Fruit fly (Drosophila melanogaster) whole organism, adult: Measurements from ENCODE around the gene CG16820.

Experiments used
- CG11617 ChIP-seq: fragments of 200-800 bp; sonication (Bioruptor generic); optimal IDR thresholded peaks from 2 replicates; lab custom pipeline; 2017; ENCODE audit warnings: mild to moderate bottlenecking, missing biosample characterization, missing genetic modification reagents, missing genetic modification characterization
- CG12768 ChIP-seq: fragments of 200-800 bp; sonication (Bioruptor generic); optimal IDR thresholded peaks from 2 replicates; lab custom pipeline; 2017; ENCODE audit warnings: missing biosample characterization, missing genetic modification characterization, mild to moderate bottlenecking, moderate library complexity, missing genetic modification reagents
- CG14711 ChIP-seq: fragments of 200-800 bp; sonication (Bioruptor generic); optimal IDR thresholded peaks from 2 replicates; lab custom pipeline; 2018; ENCODE audit warnings: missing biosample characterization, mild to moderate bottlenecking, missing genetic modification characterization, moderate library complexity
- CG1620 ChIP-seq: fragments of 200-800 bp; sonication (Bioruptor generic); optimal IDR thresholded peaks from 2 replicates; lab custom pipeline; 2016; ENCODE audit warnings: missing biosample characterization, missing genetic modification characterization
- CG33017 ChIP-seq: fragments of 200-800 bp; sonication (Bioruptor generic); optimal IDR thresholded peaks from 2 replicates; lab custom pipeline; 2018; ENCODE audit warnings: missing biosample characterization, mild to moderate bottlenecking, missing genetic modification characterization, moderate library complexity
- CG5204 ChIP-seq: fragments of 200-800 bp; sonication (Bioruptor generic); optimal IDR thresholded peaks from 2 replicates; lab custom pipeline; 2016; ENCODE audit warnings: missing biosample characterization, missing genetic modification characterization
- CG7045 ChIP-seq: fragments of 200-800 bp; sonication (Bioruptor generic); optimal IDR thresholded peaks from 2 replicates; lab custom pipeline; 2017; ENCODE audit warnings: missing biosample characterization, mild to moderate bottlenecking, missing genetic modification characterization
- CG7101 ChIP-seq: fragments of 200-800 bp; sonication (Bioruptor generic); optimal IDR thresholded peaks from 2 replicates; lab custom pipeline; 2018; ENCODE audit warnings: missing biosample characterization, mild to moderate bottlenecking, missing genetic modification characterization, moderate library complexity
- Clk ChIP-seq: fragments of 200-800 bp; sonication (Bioruptor generic); optimal IDR thresholded peaks from 2 replicates; lab custom pipeline; 2017; ENCODE audit warnings: missing biosample characterization, missing genetic modification characterization
- Crg-1 ChIP-seq: fragments of 200-800 bp; sonication (Bioruptor generic); optimal IDR thresholded peaks from 2 replicates; lab custom pipeline; 2016; ENCODE audit warnings: missing biosample characterization, missing genetic modification characterization
- Hr96 ChIP-seq: fragments of 200-800 bp; sonication (Bioruptor generic); optimal IDR thresholded peaks from 2 replicates; lab custom pipeline; 2016; ENCODE audit warnings: missing biosample characterization, missing genetic modification characterization
- Mnt ChIP-seq: fragments of 200-800 bp; sonication (Bioruptor generic); optimal IDR thresholded peaks from 2 replicates; lab custom pipeline; 2016; ENCODE audit warnings: missing biosample characterization, mild to moderate bottlenecking, missing genetic modification characterization
- bab1 ChIP-seq: fragments of 200-800 bp; sonication (Bioruptor generic); optimal IDR thresholded peaks from 3 replicates; lab custom pipeline; 2019; ENCODE audit warnings: missing biosample characterization, mild to moderate bottlenecking, missing genetic modification characterization, moderate library complexity
- cic ChIP-seq: fragments of 200-800 bp; sonication (Bioruptor generic); optimal IDR thresholded peaks from 2 replicates; lab custom pipeline; 2017; ENCODE audit warnings: missing biosample characterization, mild to moderate bottlenecking, missing genetic modification characterization, moderate library complexity
- cnc ChIP-seq, 2 experiments: fragments of >200 bp; optimal IDR thresholded peaks; 2 replicates each; lab custom pipeline; 2017
- kay ChIP-seq: fragments of 200-800 bp; sonication (Bioruptor generic); peaks from one replicate; lab custom pipeline; 2016; ENCODE audit warnings: missing biosample characterization, missing genetic modification characterization, borderline replicate concordance
- ovo ChIP-seq: fragments of 200-800 bp; sonication (Bioruptor generic); optimal IDR thresholded peaks from 2 replicates; lab custom pipeline; 2016; ENCODE audit warnings: missing biosample characterization, missing genetic modification characterization
- pad ChIP-seq: fragments of 200-800 bp; sonication (Bioruptor generic); optimal IDR thresholded peaks from 3 replicates; lab custom pipeline; 2017; ENCODE audit warnings: missing biosample characterization, missing genetic modification characterization, mild to moderate bottlenecking, moderate library complexity, missing genetic modification reagents
- tj ChIP-seq: fragments of 200-800 bp; sonication (Bioruptor generic); optimal IDR thresholded peaks from 3 replicates; lab custom pipeline; 2017; ENCODE audit warnings: missing biosample characterization, mild to moderate bottlenecking, missing genetic modification characterization, moderate library complexity
- toe ChIP-seq: fragments of 200-800 bp; sonication (Bioruptor generic); optimal IDR thresholded peaks from 2 replicates; lab custom pipeline; 2016; ENCODE audit warnings: missing biosample characterization, missing genetic modification characterization

Gene CG16820

DNA sequence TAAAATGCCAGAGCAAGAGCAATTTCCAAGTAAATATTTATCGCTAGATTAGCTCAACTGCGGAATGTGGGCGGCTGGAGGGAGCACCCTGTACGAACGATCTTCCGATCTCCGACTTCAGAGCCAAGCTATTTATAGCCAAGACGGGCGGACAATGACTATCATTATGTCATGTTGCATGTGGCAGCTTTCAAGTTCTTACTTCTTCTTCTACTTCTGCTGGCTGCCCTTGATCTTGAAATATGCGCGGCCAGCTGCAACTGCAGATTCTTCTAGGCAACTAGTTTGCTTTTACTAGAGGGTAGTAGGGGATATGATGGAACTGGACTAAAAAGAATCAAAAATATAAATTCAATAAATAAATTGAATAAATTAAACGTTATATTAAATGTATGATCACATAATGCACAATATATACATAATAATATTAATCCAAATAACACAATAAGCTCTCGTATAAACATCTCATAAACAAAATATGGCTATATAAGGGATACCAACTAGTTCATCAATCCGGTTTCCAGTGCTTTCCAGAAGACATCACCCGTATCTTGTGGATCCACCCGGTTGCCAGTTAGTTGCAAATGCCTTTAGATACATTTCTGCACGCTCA is 22.1 kb downstream of the CG16820 start:
- TF ChIP-seq Crg-1, result no peak
- TF ChIP-seq CG11617, result no peak
- TF ChIP-seq CG33017 (tag; lab: Kevin White, UChicago), result no peak

DNA sequence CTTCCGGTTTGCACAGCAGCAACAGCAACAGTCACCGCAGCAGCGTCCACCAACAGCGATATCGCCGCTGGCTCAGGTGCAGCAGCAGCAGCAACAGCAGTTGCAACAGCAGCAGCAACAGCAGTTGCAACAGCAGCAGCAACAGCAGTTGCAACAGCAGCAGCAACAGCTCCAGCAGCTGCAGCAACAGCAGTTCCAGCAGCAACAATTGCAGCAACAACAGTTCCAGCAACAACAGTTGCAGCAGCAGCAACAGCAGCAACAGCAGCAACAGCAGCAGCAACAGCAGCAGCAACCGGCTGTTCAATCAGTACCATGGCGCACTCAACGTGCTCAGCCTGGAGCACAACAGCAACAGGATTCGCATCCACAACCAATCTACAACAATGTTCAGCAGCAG is 26.5 kb downstream of the CG16820 start:
- no peak for TF ChIP-seq Crg-1
- no peak for TF ChIP-seq Mnt (GFP tag; lab: Kevin White, UChicago)
- TF ChIP-seq CG5204 (GFP tag; lab: Kevin White, UChicago), result no peak

DNA sequence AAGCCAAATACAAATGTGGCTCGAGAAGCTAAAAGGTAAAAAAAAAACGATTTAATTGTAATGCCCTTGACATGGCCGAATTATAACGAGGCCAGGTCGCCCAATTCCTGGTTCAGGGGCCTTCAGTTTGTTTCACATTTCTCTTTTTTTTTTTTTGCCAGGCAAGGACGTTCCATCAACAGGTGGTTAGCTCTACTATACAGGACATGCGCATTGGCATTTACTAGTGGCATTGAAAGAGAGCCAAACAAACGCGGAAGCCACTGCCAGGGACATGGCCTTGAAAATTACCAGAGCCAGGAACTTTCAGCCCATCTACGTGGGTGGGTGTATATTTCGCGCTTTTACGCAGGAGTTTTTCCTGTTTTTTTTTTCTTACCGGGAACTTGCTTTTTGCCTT is 39.8 kb downstream of the CG16820 start:
- no peak for TF ChIP-seq CG7045 (GFP tag; lab: Kevin White, UChicago)
- no peak for TF ChIP-seq Crg-1
- no peak for TF ChIP-seq CG12768
- TF ChIP-seq CG33017 (tag; lab: Kevin White, UChicago), result no peak
- no peak for TF ChIP-seq CG14711 (tag; lab: Kevin White, UChicago)
- TF ChIP-seq CG5204 (GFP tag; lab: Kevin White, UChicago), result no peak
- no peak for TF ChIP-seq cnc (optimal IDR thresholded peaks at IDR 0.05; lab: Kevin White, UChicago)
- TF ChIP-seq CG11617, result no peak
- no peak for TF ChIP-seq pad (GFP tag; lab: Kevin White, UChicago)
- TF ChIP-seq kay (GFP tag; lab: Kevin White, UChicago), result no peak
- TF ChIP-seq Hr96 (GFP tag; lab: Kevin White, UChicago), result no peak
- no peak for TF ChIP-seq Mnt (GFP tag; lab: Kevin White, UChicago)
- no peak for TF ChIP-seq toe

DNA sequence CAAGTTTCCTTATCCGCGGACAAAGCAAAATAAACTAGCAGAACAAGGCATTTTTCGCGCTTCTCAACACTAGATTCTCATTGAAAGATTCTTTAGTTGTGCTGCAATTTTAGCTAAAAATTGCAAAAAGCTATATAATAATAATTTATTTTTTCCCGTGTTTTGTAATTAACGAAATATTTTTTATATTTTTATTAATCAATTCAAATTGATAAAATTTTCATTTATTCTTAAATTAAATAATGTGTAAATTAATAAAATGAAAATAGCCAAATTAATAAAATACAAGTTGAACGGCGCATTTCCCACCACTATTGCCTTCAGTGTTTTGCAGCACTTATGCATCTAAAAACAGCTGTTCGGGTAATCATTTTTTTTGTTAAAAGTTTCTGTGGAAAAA is 40.4 kb downstream of the CG16820 start, which contains the start of the genes Drep4 and Uvrag:
TSS of gene Drep4 (minus strand) at position 7 of the 400 bp plus-strand sequence.
TSS of gene Uvrag (plus strand) at position 322 of the 400 bp plus-strand sequence.
- TF ChIP-seq CG5204 (GFP tag; lab: Kevin White, UChicago) (peak; percentile 38), CG33017 (tag; lab: Kevin White, UChicago) (peak; percentile 55), CG11617 (peak; percentile 77), CG12768 (peak; percentile 71), bab1 (GFP tag; lab: Kevin White, UChicago) (peak; percentile 55), cic (GFP tag; lab: Kevin White, UChicago) (peak; percentile 34), Crg-1 (peak; percentile 65), ovo (peak; percentile 61), pad (GFP tag; lab: Kevin White, UChicago) (peak; percentile 70), CG7045 (GFP tag; lab: Kevin White, UChicago) (peak; percentile 76), Mnt (GFP tag; lab: Kevin White, UChicago) (peak; percentile 37), tj (peak; percentile 73), Clk (GFP tag; lab: Kevin White, UChicago) (peak; percentile 44), cnc (optimal IDR thresholded peaks at IDR 0.05; lab: Kevin White, UChicago) (no peak), toe (peak; percentile 55), CG7101 (tag; lab: Kevin White, UChicago) (peak; percentile 87), kay (GFP tag; lab: Kevin White, UChicago) (no peak), CG1620 (GFP tag; lab: Kevin White, UChicago) (peak; percentile 35), CG14711 (tag; lab: Kevin White, UChicago) (peak; percentile 80), Hr96 (GFP tag; lab: Kevin White, UChicago) (no peak)

DNA sequence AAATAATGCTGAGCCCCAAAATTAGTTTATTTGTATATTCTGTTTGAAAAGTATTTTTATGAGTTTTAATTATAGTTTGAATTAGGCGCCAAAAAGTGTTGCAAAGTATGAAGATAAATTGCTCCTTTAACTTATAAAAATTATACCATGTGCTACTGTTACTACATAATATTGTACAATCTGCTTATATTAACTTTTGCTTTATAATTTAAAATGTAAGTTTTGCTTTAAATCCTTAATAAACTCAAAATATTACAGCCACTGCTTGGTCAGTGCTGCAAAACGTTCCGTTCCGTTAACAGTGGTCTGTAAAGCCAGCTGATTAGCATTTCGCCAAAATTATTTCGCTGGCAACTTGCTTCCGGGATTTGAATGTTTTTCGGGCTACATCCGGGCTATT is 43.7 kb downstream of the CG16820 start, which contains the start of gene CG31729:
TSS of gene CG31729 (plus strand) at position 309 of the 400 bp plus-strand sequence.
- no peak for TF ChIP-seq CG11617
- no peak for TF ChIP-seq Crg-1
- TF ChIP-seq CG5204 (GFP tag; lab: Kevin White, UChicago), result peak; percentile 48
- TF ChIP-seq Mnt (GFP tag; lab: Kevin White, UChicago), result no peak
- no peak for TF ChIP-seq kay (GFP tag; lab: Kevin White, UChicago)
- no peak for TF ChIP-seq cic (GFP tag; lab: Kevin White, UChicago)
- TF ChIP-seq CG14711 (tag; lab: Kevin White, UChicago), result peak; percentile 48
- peak; percentile 19 for TF ChIP-seq bab1 (GFP tag; lab: Kevin White, UChicago)
- TF ChIP-seq CG12768, result no peak
- TF ChIP-seq tj, result no peak
- TF ChIP-seq CG1620 (GFP tag; lab: Kevin White, UChicago), result no peak
- peak; percentile 50 for TF ChIP-seq pad (GFP tag; lab: Kevin White, UChicago)
- no peak for TF ChIP-seq Hr96 (GFP tag; lab: Kevin White, UChicago)
- TF ChIP-seq CG7101 (tag; lab: Kevin White, UChicago), result peak; percentile 42
- peak; percentile 40 for TF ChIP-seq toe
- TF ChIP-seq cnc (optimal IDR thresholded peaks at IDR 0.05; lab: Kevin White, UChicago), result no peak
- no peak for TF ChIP-seq ovo

DNA sequence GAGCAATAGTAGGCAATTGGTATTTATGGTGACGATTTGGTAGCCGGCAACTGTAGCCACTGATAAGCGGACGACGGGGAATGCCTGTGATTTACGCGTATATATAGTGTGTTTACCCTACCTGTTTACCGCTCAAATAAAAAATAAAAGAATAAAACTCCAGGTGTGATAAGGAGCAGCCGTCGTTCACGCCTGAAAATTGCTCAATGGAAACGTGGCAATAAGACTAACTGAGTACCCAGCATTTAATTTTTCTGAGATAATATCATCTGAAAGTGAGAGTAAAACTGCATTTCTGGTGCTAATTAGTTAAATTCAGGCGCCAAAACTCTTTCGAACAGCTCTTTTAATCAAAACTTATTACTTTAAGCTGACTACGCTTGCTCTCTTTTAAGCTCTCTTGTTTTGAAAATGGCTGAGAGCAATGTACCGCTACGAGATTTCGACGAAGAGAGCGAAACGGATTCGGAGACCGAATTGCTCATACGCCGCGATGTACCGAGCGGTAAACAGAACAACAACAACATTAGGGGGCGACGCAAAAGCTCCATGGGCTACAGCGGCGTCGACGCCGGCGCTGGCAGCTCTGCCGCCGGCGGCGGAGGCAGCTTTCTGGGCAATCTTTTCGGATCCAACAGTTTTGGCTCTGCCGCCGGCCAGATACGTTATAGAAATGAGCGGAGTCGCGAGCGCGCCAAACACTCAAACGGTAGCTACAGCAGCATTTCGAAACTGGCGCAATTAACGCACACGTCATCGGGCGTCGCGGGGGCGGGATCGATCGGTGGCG is 44.4 kb downstream of the CG16820 start:
- TF ChIP-seq CG5204 (GFP tag; lab: Kevin White, UChicago), result no peak
- peak; percentile 39 for TF ChIP-seq ovo
- TF ChIP-seq pad (GFP tag; lab: Kevin White, UChicago), result no peak
- no peak for TF ChIP-seq cnc (optimal IDR thresholded peaks at IDR 0.05; lab: Kevin White, UChicago)
- peak; percentile 45 for TF ChIP-seq CG14711 (tag; lab: Kevin White, UChicago)
- peak; percentile 99 for TF ChIP-seq cic (GFP tag; lab: Kevin White, UChicago)
- TF ChIP-seq CG7101 (tag; lab: Kevin White, UChicago), result peak; percentile 75
- TF ChIP-seq Mnt (GFP tag; lab: Kevin White, UChicago), result peak; percentile 62
- TF ChIP-seq Crg-1, result peak; percentile 61
- no peak for TF ChIP-seq Hr96 (GFP tag; lab: Kevin White, UChicago)
- TF ChIP-seq CG33017 (tag; lab: Kevin White, UChicago), result peak; percentile 91
- no peak for TF ChIP-seq bab1 (GFP tag; lab: Kevin White, UChicago)
- peak; percentile 26 for TF ChIP-seq tj
- TF ChIP-seq CG7045 (GFP tag; lab: Kevin White, UChicago), result peak; percentile 85
- peak; percentile 59 for TF ChIP-seq Clk (GFP tag; lab: Kevin White, UChicago)
- TF ChIP-seq CG12768, result peak; percentile 80
- TF ChIP-seq CG11617, result peak; percentile 82
- peak; percentile 93 for TF ChIP-seq kay (GFP tag; lab: Kevin White, UChicago)
- peak; percentile 1 for TF ChIP-seq CG1620 (GFP tag; lab: Kevin White, UChicago)
- TF ChIP-seq toe, result no peak
